Fruit fly (Drosophila melanogaster) whole organism, adult: ENCODE data around the gene lz.

Source experiments
- CG11617 ChIP-seq: fragments of 200-800 bp; sonication (Bioruptor generic); optimal IDR thresholded peaks from 2 replicates; lab custom pipeline; 2017; ENCODE audit warnings: mild to moderate bottlenecking, missing biosample characterization, missing genetic modification reagents, missing genetic modification characterization
- CG12768 ChIP-seq: fragments of 200-800 bp; sonication (Bioruptor generic); optimal IDR thresholded peaks from 2 replicates; lab custom pipeline; 2017; ENCODE audit warnings: missing biosample characterization, missing genetic modification characterization, mild to moderate bottlenecking, moderate library complexity, missing genetic modification reagents
- CG1620 ChIP-seq: fragments of 200-800 bp; sonication (Bioruptor generic); optimal IDR thresholded peaks from 2 replicates; lab custom pipeline; 2016; ENCODE audit warnings: missing biosample characterization, missing genetic modification characterization
- CG33017 ChIP-seq: fragments of 200-800 bp; sonication (Bioruptor generic); optimal IDR thresholded peaks from 2 replicates; lab custom pipeline; 2018; ENCODE audit warnings: missing biosample characterization, mild to moderate bottlenecking, missing genetic modification characterization, moderate library complexity
- CG5204 ChIP-seq: fragments of 200-800 bp; sonication (Bioruptor generic); optimal IDR thresholded peaks from 2 replicates; lab custom pipeline; 2016; ENCODE audit warnings: missing biosample characterization, missing genetic modification characterization
- CG7045 ChIP-seq: fragments of 200-800 bp; sonication (Bioruptor generic); optimal IDR thresholded peaks from 2 replicates; lab custom pipeline; 2017; ENCODE audit warnings: missing biosample characterization, mild to moderate bottlenecking, missing genetic modification characterization
- CG7101 ChIP-seq: fragments of 200-800 bp; sonication (Bioruptor generic); optimal IDR thresholded peaks from 2 replicates; lab custom pipeline; 2018; ENCODE audit warnings: missing biosample characterization, mild to moderate bottlenecking, missing genetic modification characterization, moderate library complexity
- Clk ChIP-seq: fragments of 200-800 bp; sonication (Bioruptor generic); optimal IDR thresholded peaks from 2 replicates; lab custom pipeline; 2017; ENCODE audit warnings: missing biosample characterization, missing genetic modification characterization
- Crg-1 ChIP-seq: fragments of 200-800 bp; sonication (Bioruptor generic); optimal IDR thresholded peaks from 2 replicates; lab custom pipeline; 2016; ENCODE audit warnings: missing biosample characterization, missing genetic modification characterization
- Hr96 ChIP-seq: fragments of 200-800 bp; sonication (Bioruptor generic); optimal IDR thresholded peaks from 2 replicates; lab custom pipeline; 2016; ENCODE audit warnings: missing biosample characterization, missing genetic modification characterization
- bab1 ChIP-seq: fragments of 200-800 bp; sonication (Bioruptor generic); optimal IDR thresholded peaks from 3 replicates; lab custom pipeline; 2019; ENCODE audit warnings: missing biosample characterization, mild to moderate bottlenecking, missing genetic modification characterization, moderate library complexity
- cic ChIP-seq: fragments of 200-800 bp; sonication (Bioruptor generic); optimal IDR thresholded peaks from 2 replicates; lab custom pipeline; 2017; ENCODE audit warnings: missing biosample characterization, mild to moderate bottlenecking, missing genetic modification characterization, moderate library complexity
- cnc ChIP-seq, 2 experiments: fragments of >200 bp; optimal IDR thresholded peaks; 2 replicates each; lab custom pipeline; 2017
- kay ChIP-seq: fragments of 200-800 bp; sonication (Bioruptor generic); peaks from one replicate; lab custom pipeline; 2016; ENCODE audit warnings: missing biosample characterization, missing genetic modification characterization, borderline replicate concordance
- ovo ChIP-seq: fragments of 200-800 bp; sonication (Bioruptor generic); optimal IDR thresholded peaks from 2 replicates; lab custom pipeline; 2016; ENCODE audit warnings: missing biosample characterization, missing genetic modification characterization
- pad ChIP-seq: fragments of 200-800 bp; sonication (Bioruptor generic); optimal IDR thresholded peaks from 3 replicates; lab custom pipeline; 2017; ENCODE audit warnings: missing biosample characterization, missing genetic modification characterization, mild to moderate bottlenecking, moderate library complexity, missing genetic modification reagents
- tj ChIP-seq: fragments of 200-800 bp; sonication (Bioruptor generic); optimal IDR thresholded peaks from 3 replicates; lab custom pipeline; 2017; ENCODE audit warnings: missing biosample characterization, mild to moderate bottlenecking, missing genetic modification characterization, moderate library complexity
- toe ChIP-seq: fragments of 200-800 bp; sonication (Bioruptor generic); optimal IDR thresholded peaks from 2 replicates; lab custom pipeline; 2016; ENCODE audit warnings: missing biosample characterization, missing genetic modification characterization

lz gene

DNA sequence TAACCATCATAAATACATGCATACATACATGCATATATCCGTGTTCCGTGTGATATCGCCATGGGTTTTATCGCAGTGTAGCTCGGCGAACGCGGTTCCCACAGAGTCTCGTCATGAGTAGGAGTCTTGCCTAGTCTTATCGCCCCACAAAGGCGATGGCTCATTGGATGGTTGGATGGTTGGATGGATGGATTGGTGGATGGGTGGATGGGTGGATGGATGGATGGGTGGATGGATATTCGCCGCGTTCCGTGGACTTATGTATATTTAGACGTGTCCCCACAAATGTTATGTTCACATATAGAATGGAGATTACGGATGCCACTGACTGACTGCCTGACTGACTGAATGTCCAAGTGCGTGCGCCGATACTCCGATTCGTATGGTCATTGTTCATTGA, 6.8 kb downstream of the lz start:
- TF ChIP-seq Clk (GFP tag; lab: Kevin White, UChicago) (no peak), CG5204 (GFP tag; lab: Kevin White, UChicago) (no peak), CG7101 (tag; lab: Kevin White, UChicago) (no peak), ovo (GFP tag; lab: Kevin White, UChicago) (no peak)

DNA sequence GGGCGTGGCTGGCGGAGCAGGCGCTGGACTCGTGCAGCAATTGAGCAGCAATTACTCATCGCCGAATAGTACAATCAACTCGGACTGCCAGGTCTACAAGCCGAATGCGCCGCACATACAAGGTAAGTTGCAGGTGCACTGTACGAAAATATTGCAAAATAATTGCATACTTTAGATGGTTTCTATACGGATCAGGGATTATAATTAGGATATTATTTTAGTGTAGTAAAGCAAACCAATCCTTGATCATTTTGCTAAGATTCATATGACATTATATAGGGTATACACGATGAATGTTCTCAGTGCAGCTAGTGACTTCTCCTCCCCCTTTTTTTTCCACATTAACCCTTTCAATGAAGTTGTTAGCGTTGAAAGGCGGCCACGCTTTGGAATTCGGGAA, 11.1 kb downstream of the lz start:
- TF ChIP-seq CG1620 (GFP tag; lab: Kevin White, UChicago) (no peak), Crg-1 (GFP tag; lab: Kevin White, UChicago) (no peak), Clk (GFP tag; lab: Kevin White, UChicago) (no peak), CG5204 (GFP tag; lab: Kevin White, UChicago) (no peak), kay (GFP tag; lab: Kevin White, UChicago) (no peak), cic (GFP tag; lab: Kevin White, UChicago) (no peak), toe (no peak), tj (GFP tag; lab: Kevin White, UChicago) (no peak), CG11617 (GFP tag; lab: Kevin White, UChicago) (no peak), bab1 (no peak), CG7045 (GFP tag; lab: Kevin White, UChicago) (no peak), CG12768 (GFP tag; lab: Kevin White, UChicago) (no peak), pad (GFP tag; lab: Kevin White, UChicago) (no peak)

DNA sequence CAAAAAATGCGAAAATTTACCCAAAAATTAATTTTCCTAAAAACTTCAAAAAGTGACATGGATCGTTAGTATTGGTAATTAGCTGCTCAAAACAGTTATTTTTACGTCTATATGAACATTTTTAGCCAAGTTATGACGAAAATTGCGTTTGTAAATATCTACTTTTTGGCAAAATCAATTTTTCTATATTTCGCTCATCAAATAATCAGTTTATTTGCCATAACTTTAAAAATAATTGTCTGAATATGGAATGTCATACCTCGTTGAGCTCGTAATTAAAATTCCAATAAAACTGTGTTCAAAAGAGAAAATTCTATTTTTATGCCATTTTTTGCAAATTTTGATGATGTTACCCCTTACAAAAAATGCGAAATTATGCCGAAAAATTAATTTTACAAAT, 12.1 kb downstream of the lz start:
- TF ChIP-seq CG1620 (GFP tag; lab: Kevin White, UChicago) (no peak), Clk (GFP tag; lab: Kevin White, UChicago) (no peak), CG12768 (GFP tag; lab: Kevin White, UChicago) (no peak), tj (GFP tag; lab: Kevin White, UChicago) (no peak), cnc (optimal IDR thresholded peaks at IDR 0.05; lab: Kevin White, UChicago) (no peak), Crg-1 (GFP tag; lab: Kevin White, UChicago) (no peak), CG11617 (GFP tag; lab: Kevin White, UChicago) (no peak), CG7101 (tag; lab: Kevin White, UChicago) (no peak), Hr96 (GFP tag; lab: Kevin White, UChicago) (no peak), pad (GFP tag; lab: Kevin White, UChicago) (no peak), ovo (GFP tag; lab: Kevin White, UChicago) (no peak), CG5204 (GFP tag; lab: Kevin White, UChicago) (no peak), toe (no peak), cic (GFP tag; lab: Kevin White, UChicago) (no peak)

DNA sequence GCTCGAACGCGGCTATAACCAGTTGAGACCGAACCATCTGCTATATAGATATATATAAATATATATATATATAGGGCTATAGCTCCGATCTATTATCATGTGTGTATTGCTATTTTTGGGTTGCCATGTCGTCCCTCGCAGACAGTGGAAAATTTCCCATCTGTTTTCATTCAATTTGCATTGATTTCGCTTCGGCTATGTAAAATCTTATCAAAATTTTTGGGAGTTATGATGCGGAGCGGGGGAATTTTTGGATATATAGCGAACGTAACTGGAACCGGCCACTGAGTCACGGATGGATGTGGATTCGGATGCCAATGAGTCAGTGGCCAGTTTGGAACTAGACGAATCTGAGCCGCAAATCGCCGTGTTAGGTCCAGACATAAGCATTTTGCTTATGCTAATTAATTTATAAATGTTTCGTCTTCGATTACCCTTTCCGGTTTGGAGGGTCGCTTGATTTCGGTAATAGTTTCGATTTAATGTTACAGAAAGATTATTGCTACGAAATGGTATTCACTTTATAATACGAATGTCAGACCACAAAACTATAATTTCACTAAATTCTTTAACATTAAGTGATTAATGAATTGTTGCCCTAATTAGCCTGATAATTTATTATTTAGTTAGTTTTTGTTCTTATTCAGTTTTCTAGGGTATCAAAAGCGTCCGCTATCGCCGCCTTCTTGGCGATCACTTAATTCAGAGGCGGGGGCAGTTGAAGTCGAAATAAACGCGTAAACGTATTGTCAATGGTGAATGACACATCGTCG, 13.4 kb downstream of the lz start:
- no peak for TF ChIP-seq pad (GFP tag; lab: Kevin White, UChicago)
- TF ChIP-seq cnc (optimal IDR thresholded peaks at IDR 0.05; lab: Kevin White, UChicago), result no peak
- no peak for TF ChIP-seq CG33017 (tag; lab: Kevin White, UChicago)
- no peak for TF ChIP-seq CG12768 (GFP tag; lab: Kevin White, UChicago)
- TF ChIP-seq CG11617 (GFP tag; lab: Kevin White, UChicago), result no peak
- TF ChIP-seq CG7045 (GFP tag; lab: Kevin White, UChicago), result no peak

DNA sequence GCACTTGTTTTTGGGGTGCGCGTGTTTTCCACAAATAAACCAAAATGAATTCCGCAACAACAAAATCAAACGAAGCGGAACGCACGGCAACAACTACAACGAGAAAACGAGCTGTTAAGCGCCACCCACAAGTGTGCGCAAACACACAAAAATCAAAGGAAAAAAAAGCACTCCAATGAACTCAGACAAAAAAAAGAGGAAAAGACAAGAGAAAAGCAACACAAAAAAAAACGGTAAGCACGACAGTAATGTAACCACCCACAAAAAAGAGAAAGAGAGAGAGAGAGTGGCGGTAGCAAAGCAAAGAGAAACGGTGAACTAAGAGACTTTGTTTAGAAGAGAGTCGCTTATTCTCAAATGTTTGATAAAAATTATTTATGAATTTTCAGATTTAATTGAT, 21.3 kb downstream of the lz start:
- TF ChIP-seq CG11617 (GFP tag; lab: Kevin White, UChicago) (no peak), Clk (GFP tag; lab: Kevin White, UChicago) (no peak), CG5204 (GFP tag; lab: Kevin White, UChicago) (no peak), ovo (GFP tag; lab: Kevin White, UChicago) (no peak), pad (GFP tag; lab: Kevin White, UChicago) (no peak), CG7101 (tag; lab: Kevin White, UChicago) (no peak), tj (GFP tag; lab: Kevin White, UChicago) (no peak), CG1620 (GFP tag; lab: Kevin White, UChicago) (no peak)

DNA sequence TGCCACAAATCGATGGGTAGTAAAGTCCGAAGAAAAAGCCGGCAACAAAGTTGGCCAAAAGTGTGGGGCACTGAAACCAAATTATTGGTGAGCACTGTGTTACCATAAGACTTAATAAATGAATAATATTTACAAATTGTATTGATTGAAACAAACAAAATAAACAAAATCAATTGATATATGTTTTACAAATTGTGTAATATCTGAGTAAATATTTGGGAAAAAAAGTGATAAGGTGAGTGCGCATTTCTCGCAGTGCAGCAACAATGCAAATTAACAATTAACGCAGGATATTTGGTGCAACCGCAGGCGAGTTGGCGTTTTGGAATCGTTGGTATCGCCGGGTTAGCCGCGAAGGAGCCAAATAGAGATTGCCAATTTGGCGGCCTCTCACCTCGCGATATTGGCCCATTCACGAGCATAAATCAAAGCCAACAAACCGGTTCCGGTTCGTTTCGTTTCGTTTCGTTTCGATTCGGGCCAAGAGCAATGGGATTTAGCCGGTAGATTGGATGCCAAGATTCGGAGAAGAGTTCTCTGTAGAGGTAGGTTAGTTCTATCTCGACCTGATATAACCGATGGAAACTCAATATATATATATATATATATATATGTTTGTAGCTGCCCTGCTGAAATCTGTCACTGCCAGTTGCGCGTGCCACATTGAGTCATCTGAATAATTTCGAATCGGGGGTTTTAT, 25.7 kb downstream of the lz start:
- no peak for TF ChIP-seq CG12768 (GFP tag; lab: Kevin White, UChicago)
- no peak for TF ChIP-seq CG11617 (GFP tag; lab: Kevin White, UChicago)

DNA sequence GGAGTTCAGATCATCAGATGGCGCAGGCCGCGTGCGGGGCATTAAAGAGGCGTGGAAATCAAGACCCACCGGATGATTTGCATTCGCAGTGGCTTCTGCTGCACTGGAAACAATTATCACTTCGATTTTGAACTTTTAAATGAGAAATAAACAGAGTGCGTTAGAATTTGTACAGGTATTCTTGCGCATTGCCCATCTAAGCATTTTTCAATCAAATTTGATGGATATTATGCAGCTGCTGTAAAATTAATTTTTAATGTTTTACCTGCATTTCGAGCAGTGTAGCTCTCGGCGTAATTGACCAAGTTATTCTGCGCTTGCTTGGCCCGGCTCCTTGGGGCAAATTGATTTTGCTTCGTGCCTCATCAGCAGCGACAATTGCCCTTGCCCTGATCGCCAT, 32.7 kb downstream of the lz start:
- no peak for TF ChIP-seq ovo (GFP tag; lab: Kevin White, UChicago)
- TF ChIP-seq CG1620 (GFP tag; lab: Kevin White, UChicago), result no peak
- no peak for TF ChIP-seq CG5204 (GFP tag; lab: Kevin White, UChicago)
- TF ChIP-seq CG7045 (GFP tag; lab: Kevin White, UChicago), result no peak
- TF ChIP-seq CG7101 (tag; lab: Kevin White, UChicago), result no peak
- no peak for TF ChIP-seq cnc (optimal IDR thresholded peaks at IDR 0.05; lab: Kevin White, UChicago)
- no peak for TF ChIP-seq cic (GFP tag; lab: Kevin White, UChicago)
- TF ChIP-seq bab1, result no peak
- TF ChIP-seq Hr96 (GFP tag; lab: Kevin White, UChicago), result no peak
